Worm (Caenorhabditis elegans) whole organism, late embryonic: ENCODE results near the gene ZK813.6.

Source experiments
- C08G9.2 ChIP-seq: sonication (generic microtip); optimal IDR thresholded peaks from 2 replicates; lab custom pipeline; 2016; ENCODE audit warnings: mild to moderate bottlenecking, missing genetic modification characterization, moderate library complexity, missing compliant biosample characterization
- T23F11.4 ChIP-seq: fragments of 200-800 bp; sonication (Bioruptor generic); optimal IDR thresholded peaks from 2 replicates; lab custom pipeline; 2018; ENCODE audit warnings: mild to moderate bottlenecking, missing genetic modification characterization, missing compliant biosample characterization
- Y22D7AL.16 ChIP-seq: sonication (generic microtip); optimal IDR thresholded peaks from 2 replicates; lab custom pipeline; 2016; ENCODE audit warnings: missing genetic modification characterization, missing compliant biosample characterization
- ama-1 ChIP-seq: fragments of 150-350 bp; optimal IDR thresholded peaks from 2 replicates; lab custom pipeline; 2014
- ceh-14 ChIP-seq: sonication (generic microtip); optimal IDR thresholded peaks from 2 replicates; lab custom pipeline; 2016; ENCODE audit warnings: missing genotype, missing genetic modification characterization, missing compliant biosample characterization
- ceh-22 ChIP-seq: sonication (generic microtip); optimal IDR thresholded peaks from 2 replicates; lab custom pipeline; 2017; ENCODE audit warnings: missing biosample characterization, missing genetic modification characterization
- ceh-24 ChIP-seq: sonication (generic microtip); optimal IDR thresholded peaks from 2 replicates; lab custom pipeline; 2016; ENCODE audit warnings: mild to moderate bottlenecking, missing genetic modification characterization, missing compliant biosample characterization
- ceh-31 ChIP-seq: sonication (generic microtip); optimal IDR thresholded peaks from 2 replicates; lab custom pipeline; 2016; ENCODE audit warnings: missing genetic modification characterization, missing compliant biosample characterization
- ceh-34 ChIP-seq: sonication (generic microtip); optimal IDR thresholded peaks from 2 replicates; lab custom pipeline; 2016; ENCODE audit warnings: mild to moderate bottlenecking, missing genetic modification characterization, missing compliant biosample characterization
- che-1 ChIP-seq: sonication (generic microtip); optimal IDR thresholded peaks from 2 replicates; lab custom pipeline; 2016; ENCODE audit warnings: mild to moderate bottlenecking, missing genetic modification characterization, missing compliant biosample characterization
- ets-4 ChIP-seq: sonication (generic microtip); optimal IDR thresholded peaks from 2 replicates; lab custom pipeline; 2016; ENCODE audit warnings: missing genetic modification characterization, missing compliant biosample characterization
- fax-1 ChIP-seq: sonication (generic microtip); optimal IDR thresholded peaks from 2 replicates; lab custom pipeline; 2016; ENCODE audit warnings: missing genotype, missing genetic modification characterization, missing compliant biosample characterization
- fkh-10 ChIP-seq: fragments of 150-350 bp; optimal IDR thresholded peaks from 2 replicates; lab custom pipeline; 2014; ENCODE audit warnings: missing biosample characterization, missing genetic modification reagents, missing genetic modification characterization
- hlh-13 ChIP-seq: fragments of 200-800 bp; sonication (Bioruptor generic); optimal IDR thresholded peaks from 2 replicates; lab custom pipeline; 2018; ENCODE audit warnings: mild to moderate bottlenecking, missing genetic modification characterization, missing compliant biosample characterization
- hlh-30 ChIP-seq: sonication (generic microtip); optimal IDR thresholded peaks from 2 replicates; lab custom pipeline; 2017; ENCODE audit warnings: antibody characterized with exemption, missing genetic modification characterization, missing compliant biosample characterization; ENCODE audit not compliant: insufficient read depth
- hlh-6 ChIP-seq: sonication (generic microtip); optimal IDR thresholded peaks from 2 replicates; lab custom pipeline; 2016; ENCODE audit warnings: missing genotype, missing genetic modification characterization, missing compliant biosample characterization
- hlh-8 ChIP-seq: sonication (generic microtip); optimal IDR thresholded peaks from 2 replicates; lab custom pipeline; 2016; ENCODE audit warnings: missing genotype, missing genetic modification characterization, missing compliant biosample characterization
- lim-6 ChIP-seq: sonication (generic microtip); optimal IDR thresholded peaks from 2 replicates; lab custom pipeline; 2016; ENCODE audit warnings: missing genetic modification characterization, missing compliant biosample characterization
- mec-3 ChIP-seq: sonication (generic microtip); optimal IDR thresholded peaks from 2 replicates; lab custom pipeline; 2016; ENCODE audit warnings: borderline replicate concordance, missing genetic modification characterization, missing compliant biosample characterization
- nfya-1 ChIP-seq: sonication (generic microtip); optimal IDR thresholded peaks from 2 replicates; lab custom pipeline; 2017; ENCODE audit warnings: missing genetic modification characterization, mild to moderate bottlenecking, missing compliant biosample characterization, antibody characterized with exemption, moderate library complexity
- nhr-11 ChIP-seq: fragments of 150-350 bp; optimal IDR thresholded peaks from 2 replicates; lab custom pipeline; 2014; ENCODE audit warnings: missing biosample characterization, missing genetic modification characterization
- nhr-232 ChIP-seq: sonication (generic microtip); optimal IDR thresholded peaks from 2 replicates; lab custom pipeline; 2016; ENCODE audit warnings: missing genetic modification characterization, missing compliant biosample characterization
- pag-3 ChIP-seq: sonication (generic microtip); optimal IDR thresholded peaks from 2 replicates; lab custom pipeline; 2016; ENCODE audit warnings: missing compliant biosample characterization, missing genetic modification characterization, borderline replicate concordance
- pat-9 ChIP-seq: fragments of 200-800 bp; sonication (Bioruptor generic); optimal IDR thresholded peaks from 2 replicates; lab custom pipeline; 2018; ENCODE audit warnings: mild to moderate bottlenecking, missing genetic modification characterization, moderate library complexity, missing compliant biosample characterization
- pqm-1 ChIP-seq: sonication (generic microtip); optimal IDR thresholded peaks from 2 replicates; lab custom pipeline; 2016; ENCODE audit warnings: missing genetic modification characterization, missing compliant biosample characterization
- ref-2 ChIP-seq: sonication (generic microtip); optimal IDR thresholded peaks from 2 replicates; lab custom pipeline; 2016; ENCODE audit warnings: missing genetic modification characterization, missing compliant biosample characterization
- rnt-1 ChIP-seq: sonication (generic microtip); optimal IDR thresholded peaks from 2 replicates; lab custom pipeline; 2016; ENCODE audit warnings: missing genetic modification characterization, missing compliant biosample characterization
- sox-2 ChIP-seq: fragments of 200-800 bp; sonication (Bioruptor generic); IDR thresholded peaks from 2 replicates; pipeline ENCODE4 v1.3.6; 2022; ENCODE audit warnings: missing genetic modification reagents, missing genetic modification characterization, missing compliant biosample characterization
- syd-9 ChIP-seq: sonication (generic microtip); optimal IDR thresholded peaks from 2 replicates; lab custom pipeline; 2016; ENCODE audit warnings: mild to moderate bottlenecking, missing genetic modification characterization, moderate library complexity, missing compliant biosample characterization
- tbx-7 ChIP-seq: sonication (generic microtip); optimal IDR thresholded peaks from 2 replicates; lab custom pipeline; 2016; ENCODE audit warnings: missing genotype, missing genetic modification characterization, missing compliant biosample characterization
- ttx-3 ChIP-seq: sonication (generic microtip); optimal IDR thresholded peaks from 2 replicates; lab custom pipeline; 2016; ENCODE audit warnings: missing genetic modification reagents, missing genetic modification characterization, missing compliant biosample characterization
- unc-42 ChIP-seq: sonication (generic microtip); optimal IDR thresholded peaks from 2 replicates; lab custom pipeline; 2016; ENCODE audit warnings: missing genotype, missing genetic modification characterization, missing compliant biosample characterization
- unc-55 ChIP-seq: sonication (generic microtip); optimal IDR thresholded peaks from 2 replicates; lab custom pipeline; 2017; ENCODE audit warnings: missing biosample characterization, missing genetic modification reagents, missing genetic modification characterization
- unc-86 ChIP-seq: sonication (generic microtip); optimal IDR thresholded peaks from 2 replicates; lab custom pipeline; 2016; ENCODE audit warnings: missing genetic modification characterization, missing compliant biosample characterization

Gene ZK813.6

DNA sequence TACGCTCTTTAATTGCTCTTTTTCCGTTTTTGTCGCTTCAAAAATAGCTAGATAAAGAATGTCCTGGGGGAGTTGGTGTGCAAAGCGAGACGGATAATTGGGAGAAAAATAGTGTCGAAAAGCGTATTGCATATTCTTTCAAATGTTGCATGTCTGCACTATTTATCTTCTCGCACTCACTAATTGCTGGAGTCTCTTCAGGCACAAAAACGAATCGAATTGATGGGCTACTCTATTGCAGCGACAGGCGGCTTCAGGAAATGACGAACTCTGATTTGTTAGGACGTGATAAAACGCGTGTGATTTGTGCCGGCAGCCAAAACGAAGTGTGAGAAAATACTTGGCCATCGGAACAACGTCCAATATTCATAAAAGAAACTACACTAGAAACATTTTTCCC is 15.7 kb downstream of the ZK813.6 start:
- TF ChIP-seq unc-55 (peak; percentile 55), hlh-30 (no peak), ama-1 (lab: Kevin White, UChicago) (no peak), rnt-1 (tag; lab: Kevin White, UChicago) (peak; percentile 6)

DNA sequence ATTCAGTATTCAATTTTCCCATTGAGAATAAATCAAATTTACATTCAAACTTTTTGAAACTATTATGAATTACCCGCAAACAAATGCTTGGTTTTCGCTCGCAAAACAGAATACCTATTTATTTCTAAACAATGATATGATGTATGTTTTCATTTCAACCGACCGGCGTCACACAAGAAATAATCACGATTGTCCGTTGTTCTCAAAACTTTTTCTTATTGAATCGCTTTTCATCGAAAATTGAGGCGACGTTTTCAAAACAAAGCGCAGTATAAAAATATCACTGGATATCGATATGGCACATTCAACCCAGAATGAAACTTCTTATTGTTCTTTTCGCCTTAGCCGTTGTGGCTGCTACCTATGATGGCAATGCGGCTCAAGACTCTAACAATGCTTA is 16.9 kb downstream of the ZK813.6 start, which contains the start of gene ZK813.3:
ZK813.3 (plus strand) TSS at position 301 of the 400 bp plus-strand sequence.
- TF ChIP-seq nhr-11 (tag; lab: Kevin White, UChicago): no peak
- TF ChIP-seq ets-4 (tag; lab: Kevin White, UChicago): no peak
- TF ChIP-seq mec-3: no peak

DNA sequence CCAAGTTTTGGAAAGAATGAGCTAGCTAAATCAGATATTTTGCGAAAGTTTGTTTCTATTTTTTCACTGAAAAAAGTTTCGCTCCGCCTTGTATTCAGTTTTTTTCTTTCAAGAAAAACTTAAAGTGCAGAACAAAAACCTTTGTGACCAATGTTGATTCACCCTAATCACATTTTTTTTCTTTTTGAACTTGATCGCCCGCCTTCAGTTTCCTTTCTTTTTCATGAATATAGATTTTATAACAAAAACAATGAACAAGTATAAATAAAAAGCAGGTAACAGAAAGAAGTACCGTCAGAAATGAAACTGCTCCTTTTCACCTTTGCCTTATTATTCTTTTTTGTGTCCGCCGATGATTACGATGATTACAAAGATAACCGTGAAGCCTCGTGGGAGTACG is 18.9 kb downstream of the ZK813.6 start, which contains the start of gene ZK813.2:
ZK813.2 (plus strand) TSS at position 301 of the 400 bp plus-strand sequence.
- no peak for TF ChIP-seq syd-9 (tag; lab: Kevin White, UChicago)
- TF ChIP-seq C08G9.2: no peak
- no peak for TF ChIP-seq T23F11.4 (GFP tag; lab: Kevin White, UChicago)
- TF ChIP-seq che-1 (tag; lab: Kevin White, UChicago): no peak
- no peak for TF ChIP-seq pqm-1 (tag; lab: Kevin White, UChicago)
- no peak for TF ChIP-seq ceh-34 (tag; lab: Kevin White, UChicago)
- TF ChIP-seq pat-9 (tag; lab: Kevin White, UChicago): no peak
- TF ChIP-seq Y22D7AL.16 (tag; lab: Kevin White, UChicago): no peak
- no peak for TF ChIP-seq ceh-31 (tag; lab: Kevin White, UChicago)
- no peak for TF ChIP-seq unc-86 (tag; lab: Kevin White, UChicago)
- TF ChIP-seq hlh-13: no peak
- no peak for TF ChIP-seq ceh-14
- no peak for TF ChIP-seq unc-42 (tag; lab: Kevin White, UChicago)
- no peak for TF ChIP-seq fkh-10
- TF ChIP-seq nhr-11 (tag; lab: Kevin White, UChicago): no peak
- TF ChIP-seq pag-3: no peak

DNA sequence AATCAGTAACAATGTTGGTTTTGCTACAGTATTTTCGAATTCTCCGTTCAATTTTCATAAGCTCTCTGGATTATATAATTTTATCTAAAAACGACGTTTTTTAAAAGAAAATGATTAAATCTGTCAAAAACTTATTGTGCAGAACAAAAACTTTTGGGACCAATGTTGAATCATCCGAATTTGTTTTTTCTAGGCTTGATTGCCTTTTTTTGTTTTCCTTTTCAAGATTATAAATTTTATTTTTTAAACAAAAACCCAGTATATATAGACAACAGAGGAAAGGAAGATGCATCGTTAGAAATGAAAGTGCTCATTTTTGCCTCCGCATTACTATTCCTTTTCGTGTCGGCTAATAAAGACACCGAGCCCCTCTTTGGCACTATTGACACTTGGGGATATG is 19.9 kb downstream of the ZK813.6 start, which contains the start of gene ZK813.7:
ZK813.7 (plus strand) TSS at position 301 of the 400 bp plus-strand sequence.
- TF ChIP-seq che-1 (tag; lab: Kevin White, UChicago) (no peak), fax-1 (tag; lab: Kevin White, UChicago) (no peak), ceh-22 (no peak), lim-6 (tag; lab: Kevin White, UChicago) (no peak), hlh-8 (tag; lab: Kevin White, UChicago) (no peak), ceh-31 (tag; lab: Kevin White, UChicago) (no peak)

DNA sequence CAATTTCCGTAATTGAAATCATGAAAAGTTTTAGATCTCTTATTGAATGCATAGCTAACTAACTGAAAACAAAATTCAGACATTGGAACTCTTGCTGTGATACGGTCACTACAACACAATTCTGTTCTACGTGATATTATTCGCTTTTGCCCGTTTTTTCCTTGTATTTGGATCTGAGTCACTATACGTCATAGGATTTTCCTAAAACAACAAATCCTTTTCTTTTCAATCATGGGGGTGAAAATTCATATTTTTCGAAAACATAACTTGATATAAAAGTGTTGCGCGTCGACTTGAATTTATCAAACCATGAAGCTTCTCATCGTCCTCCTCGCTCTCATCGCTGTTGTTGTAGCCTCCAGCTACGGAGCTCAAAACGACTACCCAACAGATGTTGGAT is 21.4 kb downstream of the ZK813.6 start, which contains the start of gene ZK813.1:
ZK813.1 (plus strand) TSS at position 301 of the 400 bp plus-strand sequence.
- TF ChIP-seq unc-55 (no peak), ref-2 (tag; lab: Kevin White, UChicago) (no peak), mec-3 (no peak), rnt-1 (tag; lab: Kevin White, UChicago) (no peak), ceh-24 (tag; lab: Kevin White, UChicago) (no peak), tbx-7 (tag; lab: Kevin White, UChicago) (no peak), T23F11.4 (GFP tag; lab: Kevin White, UChicago) (no peak), lim-6 (tag; lab: Kevin White, UChicago) (no peak), sox-2 (GFP tag; lab: Robert Waterston, UW) (no peak), nfya-1 (no peak), hlh-6 (tag; lab: Kevin White, UChicago) (no peak), nhr-232 (no peak), ttx-3 (tag; lab: Kevin White, UChicago) (no peak)
